Fruit fly (Drosophila melanogaster) whole organism, embryonic: ENCODE data around the gene DCP2.

Experiments used
- Asciz ChIP-seq: fragments of 200-800 bp; sonication (Bioruptor generic); optimal IDR thresholded peaks from 2 replicates; lab custom pipeline; 2017; ENCODE audit warnings: missing biosample characterization, mild to moderate bottlenecking, missing genetic modification characterization, missing genetic modification reagents
- CG10959 ChIP-seq: fragments of 200-800 bp; sonication (Bioruptor generic); IDR thresholded peaks from 2 replicates; pipeline ENCODE4 v1.3.6; 2022; ENCODE audit warnings: missing biosample characterization, missing genetic modification characterization
- CG10979 ChIP-seq: fragments of 200-800 bp; sonication (Bioruptor generic); optimal IDR thresholded peaks from 2 replicates; lab custom pipeline; 2018; ENCODE audit warnings: missing biosample characterization, mild to moderate bottlenecking, missing genetic modification characterization, moderate library complexity
- CG11560 ChIP-seq: fragments of 200-800 bp; sonication (Bioruptor generic); IDR thresholded peaks from 3 replicates; pipeline ENCODE4 v1.3.6; 2022; ENCODE audit warnings: missing biosample characterization, missing genetic modification characterization
- CG13424 ChIP-seq: fragments of 200-800 bp; sonication (Bioruptor generic); optimal IDR thresholded peaks from 2 replicates; lab custom pipeline; 2019; ENCODE audit warnings: missing biosample characterization, mild to moderate bottlenecking, missing genetic modification characterization, moderate library complexity
- CG13894 ChIP-seq: fragments of 200-800 bp; sonication (Bioruptor generic); optimal IDR thresholded peaks from 3 replicates; lab custom pipeline; 2018; ENCODE audit warnings: missing biosample characterization, mild to moderate bottlenecking, missing genetic modification characterization, moderate library complexity
- CG14860 ChIP-seq: fragments of 200-800 bp; sonication (Bioruptor generic); IDR thresholded peaks from 3 replicates; pipeline ENCODE4 v1.3.6; 2022; ENCODE audit warnings: missing biosample characterization, missing genetic modification characterization; ENCODE audit not compliant: partially characterized antibody
- CG15479 ChIP-seq: fragments of 200-800 bp; sonication (Bioruptor generic); optimal IDR thresholded peaks from 3 replicates; lab custom pipeline; 2019; ENCODE audit warnings: missing biosample characterization, mild to moderate bottlenecking, missing genetic modification characterization, moderate library complexity
- CG15601 ChIP-seq: fragments of 200-800 bp; sonication (Bioruptor generic); optimal IDR thresholded peaks from 3 replicates; lab custom pipeline; 2019; ENCODE audit warnings: missing biosample characterization, mild to moderate bottlenecking, missing genetic modification characterization, moderate library complexity
- CG1647 ChIP-seq: fragments of 200-800 bp; sonication (Bioruptor generic); optimal IDR thresholded peaks from 3 replicates; lab custom pipeline; 2016; ENCODE audit warnings: missing biosample characterization, missing genetic modification characterization
- CG16863 ChIP-seq: fragments of 200-800 bp; sonication (Bioruptor generic); optimal IDR thresholded peaks from 3 replicates; lab custom pipeline; 2016; ENCODE audit warnings: missing biosample characterization, missing genetic modification characterization
- CG30431 ChIP-seq: fragments of 200-800 bp; sonication (Bioruptor generic); optimal IDR thresholded peaks from 2 replicates; lab custom pipeline; 2017; ENCODE audit warnings: missing biosample characterization, missing genetic modification characterization
- CG31224 ChIP-seq: fragments of 200-800 bp; sonication (Bioruptor generic); IDR thresholded peaks from 2 replicates; pipeline ENCODE4 v1.3.6; 2022; ENCODE audit warnings: missing biosample characterization, missing genetic modification characterization
- CG31441 ChIP-seq: fragments of 200-800 bp; sonication (Bioruptor generic); IDR thresholded peaks from 2 replicates; pipeline ENCODE4 v1.3.6; 2022; ENCODE audit warnings: missing biosample characterization, missing genetic modification characterization
- CG3407 ChIP-seq: fragments of 200-800 bp; sonication (Bioruptor generic); optimal IDR thresholded peaks from 2 replicates; lab custom pipeline; 2018; ENCODE audit warnings: missing biosample characterization, mild to moderate bottlenecking, missing genetic modification characterization
- CG5180 ChIP-seq: fragments of 200-800 bp; sonication (Bioruptor generic); optimal IDR thresholded peaks from 3 replicates; lab custom pipeline; 2017; ENCODE audit warnings: missing biosample characterization, missing genetic modification characterization, mild to moderate bottlenecking, moderate library complexity, missing genetic modification reagents
- CG8944 ChIP-seq: fragments of 200-800 bp; sonication (Bioruptor generic); optimal IDR thresholded peaks from 3 replicates; lab custom pipeline; 2016; ENCODE audit warnings: missing biosample characterization, missing genetic modification characterization
- D ChIP-seq, 2 experiments: fragments of 200-800 bp in 1 of 2; fragments of >200 bp in 1 of 2; sonication (Bioruptor generic) in 1 of 2; optimal IDR thresholded peaks; 2 replicates in 1 of 2; 3 replicates in 1 of 2; lab custom pipeline; 2017; ENCODE audit warnings: mild to moderate bottlenecking in 1 of 2, missing biosample characterization in 1 of 2, missing genetic modification characterization in 1 of 2, missing genetic modification reagents in 1 of 2
- ERR ChIP-seq: fragments of 200-800 bp; sonication (Bioruptor generic); optimal IDR thresholded peaks from 2 replicates; lab custom pipeline; 2016; ENCODE audit warnings: missing biosample characterization, missing genetic modification characterization
- Hr3 ChIP-seq: fragments of 200-800 bp; sonication (Bioruptor generic); optimal IDR thresholded peaks from 3 replicates; lab custom pipeline; 2016; ENCODE audit warnings: missing biosample characterization, missing genetic modification characterization
- Mrtf ChIP-seq: fragments of 200-800 bp; sonication (Bioruptor generic); IDR thresholded peaks from 3 replicates; pipeline ENCODE4 v1.3.6; 2022; ENCODE audit warnings: missing biosample characterization, missing genetic modification characterization
- Myb ChIP-seq: fragments of 200-800 bp; sonication (Bioruptor generic); optimal IDR thresholded peaks from 2 replicates; lab custom pipeline; 2016; ENCODE audit warnings: missing biosample characterization, missing genetic modification characterization
- Oaz ChIP-seq: fragments of 200-800 bp; sonication (Bioruptor generic); IDR thresholded peaks from 2 replicates; pipeline ENCODE4 v1.3.6; 2022; ENCODE audit warnings: missing biosample characterization, missing genetic modification characterization
- Oli ChIP-seq: fragments of 200-800 bp; sonication (Bioruptor generic); optimal IDR thresholded peaks from 2 replicates; lab custom pipeline; 2018; ENCODE audit warnings: missing biosample characterization, mild to moderate bottlenecking, missing genetic modification characterization, moderate library complexity
- Pdp1 ChIP-seq, 2 experiments: fragments of 200-800 bp; sonication (Bioruptor generic); optimal IDR thresholded peaks; 3 replicates each; lab custom pipeline; 2016; ENCODE audit warnings: missing biosample characterization in 2 of 2, missing genetic modification characterization in 2 of 2, mild to moderate bottlenecking in 1 of 2, moderate library complexity in 1 of 2
- Sin3A ChIP-seq: fragments of >200 bp; optimal IDR thresholded peaks from 2 replicates; lab custom pipeline; 2018
- Xrp1 ChIP-seq: fragments of 200-800 bp; sonication (Bioruptor generic); IDR thresholded peaks from 2 replicates; pipeline ENCODE4 v1.3.6; 2022; ENCODE audit warnings: missing biosample characterization, missing genetic modification characterization
- br ChIP-seq: fragments of >200 bp; optimal IDR thresholded peaks from 2 replicates; lab custom pipeline; 2017
- cas ChIP-seq: fragments of 200-800 bp; sonication (Bioruptor generic); IDR thresholded peaks from 2 replicates; pipeline ENCODE4 v1.3.6; 2022; ENCODE audit warnings: missing biosample characterization, missing genetic modification characterization
- chm ChIP-seq: fragments of 200-800 bp; sonication (Bioruptor generic); IDR thresholded peaks from 2 replicates; pipeline ENCODE4 v1.3.6; 2022; ENCODE audit warnings: missing biosample characterization, missing genetic modification characterization
- dmrt99B ChIP-seq: fragments of 200-800 bp; sonication (Bioruptor generic); optimal IDR thresholded peaks from 2 replicates; lab custom pipeline; 2018; ENCODE audit warnings: missing biosample characterization, mild to moderate bottlenecking, missing genetic modification characterization, moderate library complexity
- fu2 ChIP-seq: fragments of 200-800 bp; sonication (Bioruptor generic); optimal IDR thresholded peaks from 2 replicates; lab custom pipeline; 2016; ENCODE audit warnings: missing biosample characterization, missing genetic modification characterization
- gcm2 ChIP-seq: fragments of 200-800 bp; sonication (Bioruptor generic); optimal IDR thresholded peaks from 2 replicates; lab custom pipeline; 2016; ENCODE audit warnings: missing biosample characterization, missing genetic modification characterization
- gfzf ChIP-seq: fragments of 200-800 bp; sonication (Bioruptor generic); optimal IDR thresholded peaks from 2 replicates; lab custom pipeline; 2016; ENCODE audit warnings: missing biosample characterization, mild to moderate bottlenecking, missing genetic modification characterization, moderate library complexity
- her ChIP-seq: fragments of 200-800 bp; sonication (Bioruptor generic); optimal IDR thresholded peaks from 2 replicates; lab custom pipeline; 2016; ENCODE audit warnings: missing biosample characterization, missing genetic modification characterization
- kay ChIP-seq: fragments of 200-800 bp; sonication (Bioruptor generic); optimal IDR thresholded peaks from 2 replicates; lab custom pipeline; 2016; ENCODE audit warnings: missing biosample characterization, missing genetic modification characterization
- lbe ChIP-seq: fragments of 200-800 bp; sonication (Bioruptor generic); optimal IDR thresholded peaks from 2 replicates; lab custom pipeline; 2016; ENCODE audit warnings: missing biosample characterization, mild to moderate bottlenecking, missing genetic modification characterization
- mld ChIP-seq: fragments of 200-800 bp; sonication (Bioruptor generic); IDR thresholded peaks from 3 replicates; pipeline ENCODE4 v1.3.6; 2022; ENCODE audit warnings: missing biosample characterization, missing genetic modification characterization; ENCODE audit not compliant: partially characterized antibody
- org-1 ChIP-seq: fragments of 200-800 bp; sonication (Bioruptor generic); optimal IDR thresholded peaks from 2 replicates; lab custom pipeline; 2017; ENCODE audit warnings: missing biosample characterization, missing genetic modification characterization
- pb ChIP-seq: fragments of 200-800 bp; sonication (Bioruptor generic); optimal IDR thresholded peaks from 3 replicates; lab custom pipeline; 2016; ENCODE audit warnings: missing biosample characterization, missing genetic modification characterization
- pnt ChIP-seq: fragments of 200-800 bp; sonication (Bioruptor generic); optimal IDR thresholded peaks from 3 replicates; lab custom pipeline; 2016; ENCODE audit warnings: missing biosample characterization, missing genetic modification characterization
- pum ChIP-seq: fragments of 200-800 bp; sonication (Bioruptor generic); optimal IDR thresholded peaks from 2 replicates; lab custom pipeline; 2016; ENCODE audit warnings: missing biosample characterization, missing genetic modification characterization
- pzg ChIP-seq: fragments of 200-800 bp; sonication (Bioruptor generic); optimal IDR thresholded peaks from 3 replicates; lab custom pipeline; 2018; ENCODE audit warnings: missing biosample characterization, mild to moderate bottlenecking, missing genetic modification characterization, moderate library complexity
- run ChIP-seq: fragments of 200-800 bp; sonication (Bioruptor generic); optimal IDR thresholded peaks from 3 replicates; lab custom pipeline; 2018; ENCODE audit warnings: missing biosample characterization, mild to moderate bottlenecking, missing genetic modification characterization
- sc ChIP-seq, 3 experiments: fragments of >200 bp in 2 of 3; fragments of 200-800 bp in 1 of 3; sonication (Bioruptor generic) in 1 of 3; optimal IDR thresholded peaks; 2 replicates in 2 of 3; 3 replicates in 1 of 3; lab custom pipeline; 2017; ENCODE audit warnings: mild to moderate bottlenecking in 1 of 3, missing biosample characterization in 1 of 3, missing genetic modification characterization in 1 of 3, missing genetic modification reagents in 1 of 3
- sens-2 ChIP-seq: fragments of 200-800 bp; sonication (Bioruptor generic); IDR thresholded peaks from 2 replicates; pipeline ENCODE4 v1.3.6; 2022; ENCODE audit warnings: missing biosample characterization, missing genetic modification characterization
- slbo ChIP-seq: fragments of 200-800 bp; sonication (Bioruptor generic); IDR thresholded peaks from 2 replicates; pipeline ENCODE4 v1.3.6; 2022; ENCODE audit warnings: missing biosample characterization, missing genetic modification characterization
- trem ChIP-seq: fragments of 200-800 bp; optimal IDR thresholded peaks from 3 replicates; lab custom pipeline; 2019; ENCODE audit warnings: missing biosample characterization, mild to moderate bottlenecking, missing genetic modification characterization, moderate library complexity
- twi ChIP-seq: fragments of 200-800 bp; optimal IDR thresholded peaks from 2 replicates; lab custom pipeline; 2019; ENCODE audit warnings: missing biosample characterization, mild to moderate bottlenecking, missing genetic modification characterization, moderate library complexity

DCP2 gene

dm6 chr3L:15826347-15826984 is at the start of gene DCP2, which contains the start of gene dbo:
Gene DCP2 (minus strand): TSS chr3L:15826423.
Gene dbo (plus strand): TSS chr3L:15826888.
- TF ChIP-seq pb (GFP tag; lab: Kevin White, UChicago) (no peak), CG5180 (GFP tag; lab: Kevin White, UChicago) (peak; percentile 15), CG13894 (tag; lab: Kevin White, UChicago) (peak; percentile 69), CG15479 (no peak), cas (GFP tag; lab: Robert Waterston, UW) (peak; percentile 13; the same call in 1 of the 2 replicates), Xrp1 (GFP tag; lab: Robert Waterston, UW) (peak; percentile 67), lbe (GFP tag; lab: Kevin White, UChicago) (no peak), CG11560 (tag; lab: Robert Waterston, UW) (no peak), pnt (no peak), sc (optimal IDR thresholded peaks at IDR 0.05; lab: Kevin White, UChicago) (no peak), sc (GFP tag; optimal IDR thresholded peaks at IDR 0.05; lab: Kevin White, UChicago) (no peak), CG14860 (GFP tag; lab: Robert Waterston, UW) (peak; percentile 80), br (lab: Kevin White, UChicago) (no peak), CG1647 (GFP tag; lab: Kevin White, UChicago) (no peak), dmrt99B (tag; lab: Kevin White, UChicago) (peak; percentile 67), her (GFP tag; lab: Kevin White, UChicago) (no peak), mld (GFP tag; lab: Robert Waterston, UW) (peak; percentile 77; the same call in 2 of the 3 replicates), trem (tag; lab: Kevin White, UChicago) (peak; percentile 55), CG31441 (GFP tag; lab: Robert Waterston, UW) (peak; percentile 57; the same call in 1 of the 2 replicates), twi (tag; lab: Kevin White, UChicago) (peak; percentile 37), slbo (GFP tag; lab: Robert Waterston, UW) (peak; percentile 87), Hr3 (GFP tag; lab: Kevin White, UChicago) (peak; percentile 66), Oli (peak; percentile 62), Sin3A (lab: Kevin White, UChicago) (no peak), pzg (peak; percentile 28), CG10979 (tag; lab: Kevin White, UChicago) (no peak), CG16863 (peak; percentile 24), org-1 (no peak), CG15601 (tag; lab: Kevin White, UChicago) (peak; percentile 30), kay (GFP tag; lab: Kevin White, UChicago) (no peak), CG31224 (GFP tag; lab: Robert Waterston, UW) (0 out of 2 replicates have a peak, but pooled peaks have one; percentile 10), gfzf (GFP tag; lab: Kevin White, UChicago) (peak; percentile 58), CG8944 (GFP tag; lab: Kevin White, UChicago) (peak; percentile 27), ERR (GFP tag; lab: Kevin White, UChicago) (no peak), CG13424 (tag; lab: Kevin White, UChicago) (peak; percentile 78), Myb (GFP tag; lab: Kevin White, UChicago) (peak; percentile 13), CG10959 (GFP tag; lab: Robert Waterston, UW) (no peak), chm (GFP tag; lab: Robert Waterston, UW) (peak; percentile 4; the same call in 1 of the 2 replicates), run (tag; lab: Kevin White, UChicago) (peak; percentile 48), CG30431 (GFP tag; lab: Kevin White, UChicago) (no peak), D (optimal IDR thresholded peaks at IDR 0.05; lab: Kevin White, UChicago) (no peak), D (GFP tag; optimal IDR thresholded peaks at IDR 0.05; lab: Kevin White, UChicago) (peak; percentile 2), sens-2 (GFP tag; lab: Robert Waterston, UW) (no peak), pum (GFP tag; lab: Kevin White, UChicago) (peak; percentile 23), Oaz (GFP tag; lab: Robert Waterston, UW) (peak; percentile 27; the same call in 1 of the 2 replicates), Mrtf (GFP tag; lab: Robert Waterston, UW) (peak; percentile 63; the same call in 2 of the 3 replicates), gcm2 (GFP tag; lab: Kevin White, UChicago) (no peak), Pdp1 (GFP tag; optimal IDR thresholded peaks at IDR 0.05; lab: Kevin White, UChicago) (peak; percentile 55 to 61), fu2 (GFP tag; lab: Kevin White, UChicago) (peak; percentile 50), CG3407 (GFP tag; lab: Kevin White, UChicago) (no peak), Asciz (GFP tag; lab: Kevin White, UChicago) (no peak)
